Fruit fly (Drosophila melanogaster) whole organism, embryonic: ENCODE measurements around the gene Trpgamma.

Experiments used
- Abd-B ChIP-seq: fragments of 200-800 bp; sonication (Bioruptor generic); optimal IDR thresholded peaks from 2 replicates; lab custom pipeline; 2018; ENCODE audit warnings: missing biosample characterization, mild to moderate bottlenecking, missing genetic modification characterization, moderate library complexity
- Atf6 ChIP-seq: fragments of 200-800 bp; sonication (Bioruptor generic); IDR thresholded peaks from 2 replicates; pipeline ENCODE4 v1.3.6; 2022; ENCODE audit warnings: missing biosample characterization, missing genetic modification characterization
- CG12219 ChIP-seq: fragments of 200-800 bp; sonication (Bioruptor generic); optimal IDR thresholded peaks from 3 replicates; lab custom pipeline; 2018; ENCODE audit warnings: missing biosample characterization, mild to moderate bottlenecking, missing genetic modification characterization
- CG1233 ChIP-seq: fragments of 200-800 bp; sonication (Bioruptor generic); optimal IDR thresholded peaks from 4 replicates; lab custom pipeline; 2018; ENCODE audit warnings: missing biosample characterization, mild to moderate bottlenecking, missing genetic modification characterization
- CG12391 ChIP-seq: fragments of 200-800 bp; sonication (Bioruptor generic); optimal IDR thresholded peaks from 3 replicates; lab custom pipeline; 2018; ENCODE audit warnings: missing biosample characterization, mild to moderate bottlenecking, missing genetic modification characterization, moderate library complexity
- CG12744 ChIP-seq: fragments of 200-800 bp; sonication (Bioruptor generic); optimal IDR thresholded peaks from 2 replicates; lab custom pipeline; 2016; ENCODE audit warnings: missing biosample characterization, missing genetic modification characterization
- CG13287 ChIP-seq: fragments of 200-800 bp; sonication (Bioruptor generic); IDR thresholded peaks from 2 replicates; pipeline ENCODE4 v1.3.6; 2022; ENCODE audit warnings: missing biosample characterization, missing genetic modification characterization; ENCODE audit not compliant: partially characterized antibody
- CG13894 ChIP-seq: fragments of 200-800 bp; sonication (Bioruptor generic); optimal IDR thresholded peaks from 3 replicates; lab custom pipeline; 2018; ENCODE audit warnings: missing biosample characterization, mild to moderate bottlenecking, missing genetic modification characterization, moderate library complexity
- CG15601 ChIP-seq: fragments of 200-800 bp; sonication (Bioruptor generic); optimal IDR thresholded peaks from 3 replicates; lab custom pipeline; 2019; ENCODE audit warnings: missing biosample characterization, mild to moderate bottlenecking, missing genetic modification characterization, moderate library complexity
- CG1792 ChIP-seq: fragments of 200-800 bp; sonication (Bioruptor generic); optimal IDR thresholded peaks from 2 replicates; lab custom pipeline; 2016; ENCODE audit warnings: missing biosample characterization, missing genetic modification characterization
- CG2199 ChIP-seq: fragments of 200-800 bp; sonication (Bioruptor generic); IDR thresholded peaks from 3 replicates; pipeline ENCODE4 v1.3.6; 2022; ENCODE audit warnings: missing biosample characterization, missing genetic modification characterization
- CG2875 ChIP-seq: fragments of 200-800 bp; sonication (Bioruptor generic); optimal IDR thresholded peaks from 2 replicates; lab custom pipeline; 2017; ENCODE audit warnings: missing biosample characterization, mild to moderate bottlenecking, missing genetic modification characterization, missing genetic modification reagents
- CG31441 ChIP-seq: fragments of 200-800 bp; sonication (Bioruptor generic); IDR thresholded peaks from 2 replicates; pipeline ENCODE4 v1.3.6; 2022; ENCODE audit warnings: missing biosample characterization, missing genetic modification characterization
- CG32767 ChIP-seq: fragments of 200-800 bp; sonication (Bioruptor generic); IDR thresholded peaks from 2 replicates; pipeline ENCODE4 v1.3.6; 2022; ENCODE audit warnings: missing biosample characterization, missing genetic modification characterization
- CG34376 ChIP-seq: fragments of 200-800 bp; sonication (Bioruptor generic); optimal IDR thresholded peaks from 2 replicates; lab custom pipeline; 2018; ENCODE audit warnings: missing biosample characterization, mild to moderate bottlenecking, missing genetic modification characterization
- CG4360 ChIP-seq: fragments of 200-800 bp; sonication (Bioruptor generic); IDR thresholded peaks from 2 replicates; pipeline ENCODE4 v1.3.6; 2022; ENCODE audit warnings: missing biosample characterization, missing genetic modification characterization
- CG6689 ChIP-seq: fragments of 200-800 bp; sonication (Bioruptor generic); IDR thresholded peaks from 2 replicates; pipeline ENCODE4 v1.3.6; 2022; ENCODE audit warnings: missing biosample characterization, missing genetic modification characterization
- CG6854 ChIP-seq: fragments of 200-800 bp; sonication (Bioruptor generic); optimal IDR thresholded peaks from 3 replicates; lab custom pipeline; 2017; ENCODE audit warnings: missing biosample characterization, mild to moderate bottlenecking, missing genetic modification characterization
- CG7372 ChIP-seq: fragments of 200-800 bp; sonication (Bioruptor generic); IDR thresholded peaks from 2 replicates; pipeline ENCODE4 v1.3.6; 2022; ENCODE audit warnings: missing biosample characterization, missing genetic modification characterization
- CG8359 ChIP-seq: fragments of 200-800 bp; sonication (Bioruptor generic); optimal IDR thresholded peaks from 2 replicates; lab custom pipeline; 2017; ENCODE audit warnings: missing biosample characterization, mild to moderate bottlenecking, missing genetic modification characterization, borderline replicate concordance
- CG8388 ChIP-seq: fragments of 200-800 bp; sonication (Bioruptor generic); optimal IDR thresholded peaks from 2 replicates; lab custom pipeline; 2019; ENCODE audit warnings: missing biosample characterization, mild to moderate bottlenecking, missing genetic modification characterization, moderate library complexity
- CG9437 ChIP-seq: fragments of 200-800 bp; sonication (Bioruptor generic); optimal IDR thresholded peaks from 2 replicates; lab custom pipeline; 2018; ENCODE audit warnings: missing biosample characterization, mild to moderate bottlenecking, missing genetic modification characterization
- Drgx ChIP-seq: fragments of 200-800 bp; sonication (Bioruptor generic); IDR thresholded peaks from 2 replicates; pipeline ENCODE4 v1.3.6; 2022; ENCODE audit warnings: missing biosample characterization, missing genetic modification characterization
- Hand ChIP-seq: fragments of 200-800 bp; sonication (Bioruptor generic); optimal IDR thresholded peaks from 2 replicates; lab custom pipeline; 2017; ENCODE audit warnings: mild to moderate bottlenecking, missing biosample characterization, missing genetic modification reagents, missing genetic modification characterization
- Hr78 ChIP-seq, 2 experiments: fragments of 200-800 bp in 1 of 2; fragments of >200 bp in 1 of 2; sonication (Bioruptor generic) in 1 of 2; optimal IDR thresholded peaks; 2 replicates each; lab custom pipeline; 2017 to 2019; ENCODE audit warnings: missing biosample characterization in 2 of 2, missing genetic modification characterization in 2 of 2, mild to moderate bottlenecking in 1 of 2, moderate library complexity in 1 of 2
- Jarid2 ChIP-seq: fragments of 200-800 bp; sonication (Bioruptor generic); optimal IDR thresholded peaks from 3 replicates; lab custom pipeline; 2017; ENCODE audit warnings: mild to moderate bottlenecking, missing biosample characterization, missing genetic modification reagents, missing genetic modification characterization
- Med ChIP-seq: fragments of 200-800 bp; sonication (Bioruptor generic); peaks from one replicate; lab custom pipeline; 2016; ENCODE audit warnings: missing biosample characterization, missing genetic modification characterization, mild to moderate bottlenecking, inconsistent platforms, moderate library complexity
- Meics ChIP-seq: fragments of 200-800 bp; sonication (Bioruptor generic); optimal IDR thresholded peaks from 2 replicates; lab custom pipeline; 2017; ENCODE audit warnings: missing biosample characterization, mild to moderate bottlenecking, missing genetic modification characterization
- Opbp ChIP-seq: fragments of 200-800 bp; sonication (Bioruptor generic); IDR thresholded peaks from 3 replicates; pipeline ENCODE4 v1.3.6; 2022; ENCODE audit warnings: missing biosample characterization, missing genetic modification characterization; ENCODE audit not compliant: partially characterized antibody
- Sox102F ChIP-seq: fragments of 200-800 bp; sonication (Bioruptor generic); optimal IDR thresholded peaks from 2 replicates; lab custom pipeline; 2018; ENCODE audit warnings: missing biosample characterization, mild to moderate bottlenecking, missing genetic modification characterization, moderate library complexity
- Ssrp ChIP-seq: fragments of 200-800 bp; sonication (Bioruptor generic); optimal IDR thresholded peaks from 2 replicates; lab custom pipeline; 2018; ENCODE audit warnings: missing biosample characterization, mild to moderate bottlenecking, missing genetic modification characterization, moderate library complexity
- bbx ChIP-seq: fragments of 200-800 bp; sonication (Bioruptor generic); IDR thresholded peaks from 2 replicates; pipeline ENCODE4 v1.3.6; 2022; ENCODE audit warnings: missing biosample characterization, missing genetic modification characterization; ENCODE audit not compliant: partially characterized antibody
- bcd ChIP-seq: fragments of 200-800 bp; sonication (Bioruptor generic); optimal IDR thresholded peaks from 2 replicates; lab custom pipeline; 2017; ENCODE audit warnings: missing biosample characterization, mild to moderate bottlenecking, missing genetic modification characterization
- br ChIP-seq: fragments of >200 bp; optimal IDR thresholded peaks from 2 replicates; lab custom pipeline; 2017
- cg ChIP-seq: fragments of 200-800 bp; sonication (Bioruptor generic); optimal IDR thresholded peaks from 3 replicates; lab custom pipeline; 2019; ENCODE audit warnings: missing biosample characterization, mild to moderate bottlenecking, missing genetic modification characterization, moderate library complexity
- fd102C ChIP-seq: fragments of 200-800 bp; sonication (Bioruptor generic); optimal IDR thresholded peaks from 2 replicates; lab custom pipeline; 2018; ENCODE audit warnings: missing biosample characterization, mild to moderate bottlenecking, missing genetic modification characterization, moderate library complexity
- gfzf ChIP-seq: fragments of 200-800 bp; sonication (Bioruptor generic); optimal IDR thresholded peaks from 2 replicates; lab custom pipeline; 2016; ENCODE audit warnings: missing biosample characterization, mild to moderate bottlenecking, missing genetic modification characterization, moderate library complexity
- her ChIP-seq: fragments of 200-800 bp; sonication (Bioruptor generic); optimal IDR thresholded peaks from 2 replicates; lab custom pipeline; 2016; ENCODE audit warnings: missing biosample characterization, missing genetic modification characterization
- lola ChIP-seq, 3 experiments: fragments of >200 bp in 2 of 3; fragments of 200-800 bp in 1 of 3; sonication (Bioruptor generic) in 1 of 3; optimal IDR thresholded peaks; 2 replicates each; lab custom pipeline; 2017 to 2019; ENCODE audit warnings: missing biosample characterization in 3 of 3, missing genetic modification characterization in 3 of 3, mild to moderate bottlenecking in 1 of 3, moderate library complexity in 1 of 3
- pros ChIP-seq: fragments of 200-800 bp; sonication (Bioruptor generic); optimal IDR thresholded peaks from 3 replicates; lab custom pipeline; 2019; ENCODE audit warnings: missing biosample characterization, mild to moderate bottlenecking, missing genetic modification characterization, moderate library complexity
- scrt ChIP-seq: fragments of 200-800 bp; sonication (Bioruptor generic); optimal IDR thresholded peaks from 2 replicates; lab custom pipeline; 2018; ENCODE audit warnings: missing biosample characterization, mild to moderate bottlenecking, missing genetic modification characterization, moderate library complexity
- slbo ChIP-seq: fragments of 200-800 bp; sonication (Bioruptor generic); IDR thresholded peaks from 2 replicates; pipeline ENCODE4 v1.3.6; 2022; ENCODE audit warnings: missing biosample characterization, missing genetic modification characterization
- slp2 ChIP-seq: fragments of 200-800 bp; sonication (Bioruptor generic); optimal IDR thresholded peaks from 2 replicates; lab custom pipeline; 2016; ENCODE audit warnings: missing biosample characterization, missing genetic modification characterization
- tio ChIP-seq: fragments of 200-800 bp; sonication (Bioruptor generic); optimal IDR thresholded peaks from 2 replicates; lab custom pipeline; 2017; ENCODE audit warnings: missing biosample characterization, missing genetic modification characterization, inconsistent platforms
- trh ChIP-seq: fragments of 200-800 bp; sonication (Bioruptor generic); optimal IDR thresholded peaks from 2 replicates; lab custom pipeline; 2016; ENCODE audit warnings: missing biosample characterization, missing genetic modification characterization
- vnd ChIP-seq: fragments of 200-800 bp; sonication (Bioruptor generic); IDR thresholded peaks from 3 replicates; pipeline ENCODE4 v1.3.6; 2022; ENCODE audit warnings: missing biosample characterization, missing genetic modification characterization; ENCODE audit not compliant: partially characterized antibody
- yki ChIP-seq: fragments of >200 bp; optimal IDR thresholded peaks from 3 replicates; lab custom pipeline; 2018

The Trpgamma gene

DNA sequence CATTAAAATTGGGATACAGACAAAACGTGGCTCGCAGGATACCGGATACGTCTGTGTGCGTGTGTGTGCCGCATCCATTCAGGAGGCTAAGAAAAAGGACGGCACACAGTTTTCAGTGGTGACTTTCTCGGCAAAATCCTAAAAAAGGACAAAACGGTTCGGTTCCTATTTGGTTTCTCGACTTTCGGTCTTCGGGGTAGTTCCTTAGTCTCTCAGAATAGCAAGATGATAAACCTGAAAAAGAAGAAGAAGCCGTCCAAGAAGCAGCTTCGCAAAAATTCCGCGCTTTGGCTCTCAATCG lies 9.1 kb upstream of the Trpgamma start:
- TF ChIP-seq Jarid2 (GFP tag; lab: Kevin White, UChicago) (no peak), CG2199 (GFP tag; lab: Robert Waterston, UW) (0 out of 3 replicates have a peak, but pooled peaks have one; percentile 1), pros (GFP tag; lab: Kevin White, UChicago) (peak; percentile 52), CG13894 (tag; lab: Kevin White, UChicago) (peak; percentile 80), CG4360 (no peak), vnd (GFP tag; lab: Robert Waterston, UW) (no peak), slp2 (GFP tag; lab: Kevin White, UChicago) (no peak), Opbp (GFP tag; lab: Robert Waterston, UW) (0 out of 3 replicates have a peak, but pooled peaks have one; percentile 23), tio (GFP tag; lab: Kevin White, UChicago) (no peak), gfzf (peak; percentile 27), cg (GFP tag; lab: Kevin White, UChicago) (peak; percentile 34)

DNA sequence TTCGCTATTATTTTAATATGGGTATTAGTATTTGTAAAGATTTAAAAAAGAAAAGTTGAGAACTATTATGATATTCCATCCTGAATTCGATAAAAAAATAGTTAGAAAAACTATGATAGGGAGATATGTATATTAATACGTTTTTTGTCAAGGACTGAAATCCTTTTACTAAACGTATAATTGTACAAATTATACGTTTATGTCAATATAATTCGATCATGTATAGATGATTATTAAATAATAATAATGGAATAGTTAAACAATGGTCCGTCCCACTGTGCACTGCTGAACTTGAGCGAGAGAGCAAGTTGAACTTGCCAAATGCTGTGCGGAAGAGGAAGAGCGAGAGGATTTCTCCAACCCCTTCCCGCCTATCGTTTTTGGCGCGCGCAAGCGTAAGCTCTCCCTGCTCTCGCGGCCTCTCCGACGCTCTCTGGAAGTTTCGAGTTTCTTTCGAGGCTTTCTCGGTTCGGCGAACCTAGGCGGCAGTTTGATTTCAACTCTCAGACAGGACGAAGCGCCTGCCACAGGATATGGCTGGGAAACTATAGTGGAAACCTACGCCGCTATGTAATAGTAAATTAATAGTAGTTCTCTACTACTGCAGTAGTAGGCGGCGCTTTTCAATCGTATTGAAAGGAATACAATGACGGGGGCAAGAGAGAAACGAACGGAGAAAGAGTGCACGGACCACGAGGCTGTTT lies 8.6 kb upstream of the Trpgamma start:
- TF ChIP-seq Sox102F (GFP tag; lab: Kevin White, UChicago) (peak; percentile 58), CG31441 (peak; percentile 66), scrt (GFP tag; lab: Kevin White, UChicago) (peak; percentile 15), lola (GFP tag; optimal IDR thresholded peaks at IDR 0.05; lab: Kevin White, UChicago) (peak in 1 of 3 experiments; percentile 33), her (GFP tag; lab: Kevin White, UChicago) (no peak), CG6854 (peak; percentile 34), CG7372 (GFP tag; lab: Robert Waterston, UW) (0 out of 2 replicates have a peak, but pooled peaks have one; percentile 18), CG8388 (GFP tag; lab: Kevin White, UChicago) (peak; percentile 40), br (lab: Kevin White, UChicago) (no peak), CG13287 (no peak; the same call in 1 of the 2 replicates), CG12219 (GFP tag; lab: Kevin White, UChicago) (peak; percentile 8), Jarid2 (GFP tag; lab: Kevin White, UChicago) (peak; percentile 34), trh (peak; percentile 20), Drgx (GFP tag; lab: Robert Waterston, UW) (peak; percentile 26), Atf6 (GFP tag; lab: Robert Waterston, UW) (peak; percentile 40; the same call in 1 of the 2 replicates), CG1233 (GFP tag; lab: Kevin White, UChicago) (peak; percentile 45), fd102C (no peak), bcd (GFP tag; lab: Kevin White, UChicago) (peak; percentile 52), Hr78 (GFP tag; optimal IDR thresholded peaks at IDR 0.05; lab: Kevin White, UChicago) (peak in 1 of 2 experiments; percentile 42), CG8359 (GFP tag; lab: Kevin White, UChicago) (no peak), Med (peak; percentile 56), CG15601 (tag; lab: Kevin White, UChicago) (peak; percentile 51), Meics (GFP tag; lab: Kevin White, UChicago) (peak; percentile 69), CG34376 (GFP tag; lab: Kevin White, UChicago) (peak; percentile 41), slbo (GFP tag; lab: Robert Waterston, UW) (peak; percentile 30; the same call in 1 of the 2 replicates), yki (peak; percentile 16), CG6689 (GFP tag; lab: Robert Waterston, UW) (peak; percentile 30; the same call in 1 of the 2 replicates), bbx (GFP tag; lab: Robert Waterston, UW) (no peak), CG1792 (GFP tag; lab: Kevin White, UChicago) (no peak), CG9437 (GFP tag; lab: Kevin White, UChicago) (peak; percentile 43), Ssrp (tag; lab: Kevin White, UChicago) (peak; percentile 57), CG12744 (GFP tag; lab: Kevin White, UChicago) (no peak), CG32767 (GFP tag; lab: Robert Waterston, UW) (peak; percentile 12; the same call in 1 of the 2 replicates), CG2875 (GFP tag; lab: Kevin White, UChicago) (peak; percentile 36), Hand (GFP tag; lab: Kevin White, UChicago) (peak; percentile 72), CG12391 (tag; lab: Kevin White, UChicago) (peak; percentile 63), Abd-B (GFP tag; lab: Kevin White, UChicago) (peak; percentile 58)
